Worm (Caenorhabditis elegans) whole organism, young adult: ENCODE measurements around the gene tsen-54.

Experiments
- B0035.1 ChIP-seq: sonication (generic microtip); optimal IDR thresholded peaks from 2 replicates; lab custom pipeline; 2016; ENCODE audit warnings: missing genetic modification characterization, mild to moderate bottlenecking, missing compliant biosample characterization, missing genotype, missing genetic modification reagents
- nfyb-1 ChIP-seq: fragments of 200-800 bp; sonication (Bioruptor generic); IDR thresholded peaks from 2 replicates; pipeline ENCODE4 v1.3.6; 2022; ENCODE audit warnings: missing genetic modification reagents, missing genetic modification characterization, missing compliant biosample characterization
- tlf-1 ChIP-seq: fragments of 200-800 bp; sonication (Bioruptor generic); optimal IDR thresholded peaks from 2 replicates; lab custom pipeline; 2018; ENCODE audit warnings: mild to moderate bottlenecking, missing genetic modification characterization, missing compliant biosample characterization
- unc-62 ChIP-seq: fragments of 150-350 bp; optimal IDR thresholded peaks from 2 replicates; lab custom pipeline; 2014; ENCODE audit warnings: missing biosample characterization, missing genetic modification reagents, missing genetic modification characterization

- no peak for TF ChIP-seq B0035.1
- no peak for TF ChIP-seq nfyb-1 (GFP tag; lab: Robert Waterston, UW)
- no peak for TF ChIP-seq tlf-1 (GFP tag; lab: Kevin White, UChicago)
- TF ChIP-seq unc-62 (GFP tag; lab: Kevin White, UChicago): no peak
These were observed 16.1 kb downstream of the tsen-54 start for ce11 chrIV:1964057-1964456.
